Fruit fly (Drosophila melanogaster): ENCODE results near the gene CG5466.

- TF ChIP-seq Hr39 (GFP tag; optimal IDR thresholded peaks at IDR 0.05) (no peak), CG16779 (tag; optimal IDR thresholded peaks at IDR 0.05) (no peak), vri (GFP tag; optimal IDR thresholded peaks at IDR 0.05) (no peak), Gug (GFP tag; IDR thresholded peaks at IDR 0.05) (no peak), Eip75B (GFP tag; optimal IDR thresholded peaks at IDR 0.05) (no peak), esn (GFP tag; optimal IDR thresholded peaks at IDR 0.05) (no peak), CG32006 (GFP tag; optimal IDR thresholded peaks at IDR 0.05) (no peak), Blimp-1 (GFP tag; optimal IDR thresholded peaks at IDR 0.05) (no peak), eg (GFP tag; IDR thresholded peaks at IDR 0.05) (no peak), fkh (GFP tag; optimal IDR thresholded peaks at IDR 0.05) (no peak), cyc (GFP tag; optimal IDR thresholded peaks at IDR 0.05) (no peak), achi (GFP tag; optimal IDR thresholded peaks at IDR 0.05) (no peak)
Observed at dm6 chr3R:20669040-20669621, 51.4 kb downstream of the CG5466 start, which contains the start of gene Cpr92F.

All from whole organism, prepupa.